Fruit fly (Drosophila melanogaster): ENCODE data around the gene CG42371.

Gene CG42371

dm6 chr2L:2172460-2173121 is 44.5 kb downstream of the CG42371 start:
- TF ChIP-seq CG5245 (GFP tag; optimal IDR thresholded peaks at IDR 0.05) (no peak), CG2712 (tag; optimal IDR thresholded peaks at IDR 0.05) (no peak), D (optimal IDR thresholded peaks at IDR 0.05) (peak; percentile 98), D (GFP tag; optimal IDR thresholded peaks at IDR 0.05) (no peak), az2 (GFP tag; optimal IDR thresholded peaks at IDR 0.05) (no peak), lbe (GFP tag; optimal IDR thresholded peaks at IDR 0.05) (no peak), CG7786 (GFP tag; optimal IDR thresholded peaks at IDR 0.05) (no peak), ftz-f1 (GFP tag; optimal IDR thresholded peaks at IDR 0.05) (no peak), exex (tag; optimal IDR thresholded peaks at IDR 0.05) (no peak), Fer2 (tag; optimal IDR thresholded peaks at IDR 0.05) (no peak), Max (GFP tag; optimal IDR thresholded peaks at IDR 0.05) (no peak), Atf6 (GFP tag; IDR thresholded peaks at IDR 0.05) (no peak), CG18262 (tag; optimal IDR thresholded peaks at IDR 0.05) (peak; percentile 34), salm (tag; optimal IDR thresholded peaks at IDR 0.05) (no peak), CG17385 (GFP tag; optimal IDR thresholded peaks at IDR 0.05) (no peak), Ptx1 (GFP tag; IDR thresholded peaks at IDR 0.05) (peak; percentile 33; the same call in 1 of the 2 replicates), sr (GFP tag; IDR thresholded peaks at IDR 0.05) (no peak), klu (GFP tag; IDR thresholded peaks at IDR 0.05) (no peak), dimm (GFP tag; IDR thresholded peaks at IDR 0.05) (no peak), CG12236 (GFP tag; optimal IDR thresholded peaks at IDR 0.05) (no peak), B-H1 (GFP tag; IDR thresholded peaks at IDR 0.05) (no peak), CG10979 (tag; optimal IDR thresholded peaks at IDR 0.05) (peak; percentile 37), Sox102F (GFP tag; optimal IDR thresholded peaks at IDR 0.05) (peak; percentile 27), Ssrp (tag; optimal IDR thresholded peaks at IDR 0.05) (no peak), CG1529 (GFP tag; optimal IDR thresholded peaks at IDR 0.05) (no peak), CG6765 (GFP tag; optimal IDR thresholded peaks at IDR 0.05) (no peak), Hmr (GFP tag; optimal IDR thresholded peaks at IDR 0.05) (no peak), CG3995 (GFP tag; optimal IDR thresholded peaks at IDR 0.05) (no peak), CG17568 (GFP tag; optimal IDR thresholded peaks at IDR 0.05) (no peak), HmgD (GFP tag; optimal IDR thresholded peaks at IDR 0.05) (no peak), tin (GFP tag; optimal IDR thresholded peaks at IDR 0.05) (no peak), Tbp (GFP tag; optimal IDR thresholded peaks at IDR 0.05) (no peak), jumu (GFP tag; optimal IDR thresholded peaks at IDR 0.05) (no peak), ems (GFP tag; optimal IDR thresholded peaks at IDR 0.05) (no peak), lab (GFP tag; optimal IDR thresholded peaks at IDR 0.05) (no peak), CG7987 (GFP tag; optimal IDR thresholded peaks at IDR 0.05) (no peak), CG11504 (tag; optimal IDR thresholded peaks at IDR 0.05) (peak; percentile 9), trh (GFP tag; optimal IDR thresholded peaks at IDR 0.05) (no peak), bcd (GFP tag; optimal IDR thresholded peaks at IDR 0.05) (no peak), CG2678 (tag; optimal IDR thresholded peaks at IDR 0.05) (peak; percentile 12), stc (GFP tag; IDR thresholded peaks at IDR 0.05) (no peak), sisA (GFP tag; IDR thresholded peaks at IDR 0.05) (no peak), nom (GFP tag; optimal IDR thresholded peaks at IDR 0.05) (no peak), Adf1 (GFP tag; IDR thresholded peaks at IDR 0.05) (no peak), Hey (tag; optimal IDR thresholded peaks at IDR 0.05) (no peak), H15 (GFP tag; IDR thresholded peaks at IDR 0.05) (no peak), chinmo (GFP tag; IDR thresholded peaks at IDR 0.05; ENCODE audit: partially characterized antibody) (no peak), bab2 (GFP tag; optimal IDR thresholded peaks at IDR 0.05) (no peak), Eip74EF (GFP tag; optimal IDR thresholded peaks at IDR 0.05) (no peak), NC2β (GFP tag; optimal IDR thresholded peaks at IDR 0.05) (no peak), ara (GFP tag; IDR thresholded peaks at IDR 0.05) (no peak)

All from whole organism, embryonic.